Worm (Caenorhabditis elegans): ENCODE data around the gene srh-48.

srh-48 gene

ce11 chrII:9418065-9418567, 38.2 kb downstream of the srh-48 start, which contains the start of the genes M176.4 and M176.16:
Gene M176.4 (plus strand): TSS chrII:9418365.
Gene M176.16 (plus strand): TSS chrII:9418517.
- TF ChIP-seq nhr-67 (tag; optimal IDR thresholded peaks at IDR 0.05) (no peak), elt-2 (tag; optimal IDR thresholded peaks at IDR 0.05) (peak; percentile 38), nhr-25 (tag; optimal IDR thresholded peaks at IDR 0.05) (no peak)

DNA sequence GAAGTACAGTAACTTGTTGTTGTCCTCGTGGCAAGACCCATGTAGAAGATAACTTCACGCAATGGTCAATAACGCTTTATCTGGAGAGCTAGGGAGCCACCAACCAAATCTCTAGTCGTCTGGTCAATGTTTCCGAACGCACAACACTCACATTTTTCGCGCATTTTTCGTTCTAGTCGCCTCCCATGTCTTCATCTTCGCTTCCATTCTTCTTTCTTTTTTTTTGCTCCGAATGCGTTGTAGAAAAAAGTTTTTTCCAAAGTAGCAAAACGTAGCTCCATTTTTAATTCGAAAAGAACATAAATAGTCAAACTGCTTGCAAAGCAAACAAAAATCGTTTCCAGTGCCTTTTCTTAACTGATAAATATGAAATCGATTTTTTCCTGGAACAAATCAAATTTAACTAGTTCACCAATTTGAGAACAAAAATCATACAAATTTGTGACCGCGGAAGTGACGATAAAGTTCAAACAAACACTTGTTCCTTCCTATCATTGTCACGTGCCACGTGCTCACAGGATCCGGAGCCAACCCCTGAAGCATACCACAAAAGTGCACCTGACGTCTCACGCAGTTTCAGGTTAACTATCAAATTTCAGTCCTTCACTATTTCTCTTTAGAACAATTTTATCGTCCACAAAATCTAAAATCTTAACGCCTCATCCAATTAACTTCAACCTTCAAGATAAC, 39.1 kb downstream of the srh-48 start:
- TF ChIP-seq ceh-9 (tag; optimal IDR thresholded peaks at IDR 0.05) (no peak), elt-2 (tag; optimal IDR thresholded peaks at IDR 0.05) (peak; percentile 39), mdl-1 (tag; optimal IDR thresholded peaks at IDR 0.05) (no peak), snpc-4 (tag; optimal IDR thresholded peaks at IDR 0.05) (no peak), daf-12 (tag; optimal IDR thresholded peaks at IDR 0.05) (no peak), jun-1 (tag; optimal IDR thresholded peaks at IDR 0.05) (peak; percentile 26), pha-4 (tag; optimal IDR thresholded peaks at IDR 0.05) (peak; percentile 13), ceh-28 (tag; optimal IDR thresholded peaks at IDR 0.05) (no peak), pqm-1 (tag; optimal IDR thresholded peaks at IDR 0.05) (peak; percentile 55), nhr-12 (tag; optimal IDR thresholded peaks at IDR 0.05) (no peak), lsy-12 (tag; optimal IDR thresholded peaks at IDR 0.05) (no peak), fkh-2 (tag; optimal IDR thresholded peaks at IDR 0.05) (no peak)

- TF ChIP-seq lin-39 (tag; optimal IDR thresholded peaks at IDR 0.05) (no peak), snpc-4 (tag; optimal IDR thresholded peaks at IDR 0.05) (no peak), elt-3 (tag; optimal IDR thresholded peaks at IDR 0.05) (no peak), ceh-82 (tag; optimal IDR thresholded peaks at IDR 0.05) (no peak), ztf-4 (tag; optimal IDR thresholded peaks at IDR 0.05) (no peak), nhr-11 (tag; optimal IDR thresholded peaks at IDR 0.05) (no peak), lsy-12 (tag; optimal IDR thresholded peaks at IDR 0.05) (no peak), skn-1 (tag; optimal IDR thresholded peaks at IDR 0.05) (no peak), mdl-1 (tag; optimal IDR thresholded peaks at IDR 0.05) (no peak), unc-62 (GFP tag; optimal IDR thresholded peaks at IDR 0.05) (no peak), ceh-28 (tag; optimal IDR thresholded peaks at IDR 0.05) (no peak), egl-27 (tag; optimal IDR thresholded peaks at IDR 0.05) (no peak)
Measured at ce11 chrII:9421969-9422368, 42.1 kb downstream of the srh-48 start, which contains the start of gene M176.11. Gene M176.11 (plus strand): TSS chrII:9422269.

DNA sequence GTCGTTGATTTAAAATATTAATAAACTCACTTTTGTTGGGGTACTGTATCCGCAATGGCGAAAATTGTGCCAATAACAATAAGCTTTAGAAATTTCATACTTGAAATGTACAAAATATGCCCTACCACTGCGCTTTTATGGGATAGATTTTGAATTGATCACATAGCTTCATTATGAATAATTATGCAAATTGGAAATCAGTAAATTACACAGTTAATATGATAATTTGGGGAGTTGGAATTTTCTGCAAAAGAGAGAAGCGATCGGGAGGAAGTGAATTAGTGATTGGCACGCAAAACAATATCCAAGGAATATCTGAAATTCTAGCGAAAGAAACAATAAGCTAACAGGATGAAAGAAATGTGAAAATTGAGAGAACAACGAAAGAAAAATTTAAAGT, 46.2 kb downstream of the srh-48 start, which contains the start of gene M176.10:
TSS of gene M176.10 (minus strand) at position 101 of the 400 bp plus-strand sequence.
- no peak for TF ChIP-seq nfya-1 (tag; optimal IDR thresholded peaks at IDR 0.05; ENCODE audit: insufficient read depth)
- no peak for TF ChIP-seq elt-1 (tag; optimal IDR thresholded peaks at IDR 0.05)
- no peak for TF ChIP-seq aly-2 (tag; optimal IDR thresholded peaks at IDR 0.05)
- TF ChIP-seq nhr-25 (tag; optimal IDR thresholded peaks at IDR 0.05): no peak
- no peak for TF ChIP-seq hmg-11 (tag; optimal IDR thresholded peaks at IDR 0.05)
- no peak for TF ChIP-seq lin-15B (tag; optimal IDR thresholded peaks at IDR 0.05)
- TF ChIP-seq mdl-1 (tag; optimal IDR thresholded peaks at IDR 0.05): no peak

DNA sequence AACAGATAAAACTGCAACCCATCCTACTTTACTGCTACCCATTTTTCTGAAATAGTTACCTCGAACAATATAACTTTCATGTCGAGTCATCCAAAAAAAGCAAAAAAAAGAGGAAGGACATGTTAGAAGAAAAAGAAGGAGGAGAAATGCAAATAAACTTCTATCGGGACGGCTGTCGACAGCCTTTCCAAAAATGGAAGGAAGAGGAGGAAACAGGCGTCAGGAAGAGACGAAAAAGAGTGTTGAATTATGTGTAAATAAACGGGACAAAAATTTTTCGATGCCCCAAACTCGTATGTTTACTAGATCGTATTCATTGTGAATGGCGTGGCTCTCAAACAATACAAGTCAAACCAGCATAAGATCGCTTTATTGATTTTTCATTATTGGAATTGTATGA, 47.7 kb downstream of the srh-48 start, which contains the start of gene M176.5:
TSS of gene M176.5 (minus strand) at position 101 of the 400 bp plus-strand sequence.
- TF ChIP-seq pha-4 (tag; optimal IDR thresholded peaks at IDR 0.05) (peak; percentile 78), hmg-11 (tag; optimal IDR thresholded peaks at IDR 0.05) (peak; percentile 5), ZK546.5 (tag; optimal IDR thresholded peaks at IDR 0.05) (no peak)

DNA sequence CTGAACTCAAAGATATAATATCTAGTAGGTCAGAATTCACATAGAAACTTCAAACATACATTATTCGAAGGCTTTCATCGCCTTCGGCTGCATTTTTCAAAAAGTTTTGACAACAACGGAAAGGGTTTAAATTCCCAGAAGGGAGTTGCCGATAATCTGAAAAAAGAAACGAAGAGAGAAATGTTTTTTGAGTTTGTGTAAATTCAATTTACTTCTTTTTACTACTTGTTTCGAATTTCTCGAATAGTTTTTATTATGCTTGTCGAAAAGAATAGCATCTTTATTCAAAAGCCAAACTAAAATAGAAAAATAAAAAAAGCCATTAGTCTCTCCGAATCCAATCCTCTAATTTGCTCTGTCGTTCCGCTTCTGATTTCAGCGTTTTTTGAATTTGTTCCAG, 51.2 kb downstream of the srh-48 start:
- TF ChIP-seq fkh-10 (GFP tag; optimal IDR thresholded peaks at IDR 0.05): peak; percentile 75
- no peak for TF ChIP-seq snpc-4 (tag; optimal IDR thresholded peaks at IDR 0.05)
- TF ChIP-seq nhr-237 (tag; optimal IDR thresholded peaks at IDR 0.05): no peak
- TF ChIP-seq tbx-2 (tag; optimal IDR thresholded peaks at IDR 0.05): no peak
- no peak for TF ChIP-seq hmg-11 (tag; optimal IDR thresholded peaks at IDR 0.05)
- no peak for TF ChIP-seq egl-27 (tag; optimal IDR thresholded peaks at IDR 0.05)
- no peak for TF ChIP-seq lin-15B (tag; optimal IDR thresholded peaks at IDR 0.05)
- TF ChIP-seq mml-1 (tag; optimal IDR thresholded peaks at IDR 0.05): no peak

Measured in whole organism, L3 larva.